Worm (Caenorhabditis elegans): ENCODE data around the gene klp-19.
A peak's percentile ranks its signal among the peaks of the same experiment; 100 is the strongest.

The klp-19 gene

ce11 chrIII:13256438-13256928, 50.6 kb downstream of the klp-19 start, which contains the start of gene F56A8.3 (continued):
- peak; percentile 51 for TF ChIP-seq nhr-25 (tag; optimal IDR thresholded peaks at IDR 0.05; ENCODE audit: borderline replicate concordance, insufficient read depth)
- peak; percentile 80 for TF ChIP-seq nhr-6 (tag; optimal IDR thresholded peaks at IDR 0.05)
- TF ChIP-seq nhr-77 (tag; optimal IDR thresholded peaks at IDR 0.05): peak; percentile 9
- peak; percentile 16; the same call in 1 of the 2 replicates for TF ChIP-seq T26A8.4 (GFP tag; IDR thresholded peaks at IDR 0.05)
- no peak for TF ChIP-seq lin-39 (tag; optimal IDR thresholded peaks at IDR 0.05)
- peak; percentile 12 for TF ChIP-seq rbr-2 (tag; optimal IDR thresholded peaks at IDR 0.05)
- peak; percentile 38 for TF ChIP-seq nhr-28 (tag; optimal IDR thresholded peaks at IDR 0.05)
- TF ChIP-seq jun-1 (tag; optimal IDR thresholded peaks at IDR 0.05): peak; percentile 4
- peak; percentile 85 for TF ChIP-seq mes-2 (tag; optimal IDR thresholded peaks at IDR 0.05; ENCODE audit: poor library complexity, severe bottlenecking)
- TF ChIP-seq mxl-2 (GFP tag; conservative IDR thresholded peaks at IDR 0.05): no peak
- TF ChIP-seq zfp-3 (GFP tag; conservative IDR thresholded peaks at IDR 0.05): 0 out of 2 replicates have a peak, but pooled peaks have one; percentile 10
- no peak for TF ChIP-seq ZK337.2 (GFP tag; IDR thresholded peaks at IDR 0.05)
- TF ChIP-seq T20F7.1 (GFP tag; optimal IDR thresholded peaks at IDR 0.05): peak; percentile 99
- no peak for TF ChIP-seq attf-4 (tag; optimal IDR thresholded peaks at IDR 0.05)
- no peak for TF ChIP-seq sdz-12 (GFP tag; optimal IDR thresholded peaks at IDR 0.05)

- TF ChIP-seq fos-1 (tag; optimal IDR thresholded peaks at IDR 0.05): no peak
- no peak for TF ChIP-seq hmg-1.1 (GFP tag; IDR thresholded peaks at IDR 0.05)
- no peak for TF ChIP-seq aha-1 (tag)
- no peak for TF ChIP-seq nhr-10 (tag; optimal IDR thresholded peaks at IDR 0.05)
- no peak for TF ChIP-seq nhr-111 (GFP tag; optimal IDR thresholded peaks at IDR 0.05)
- TF ChIP-seq daf-16 (GFP tag; optimal IDR thresholded peaks at IDR 0.05): no peak
- peak; percentile 66 for TF ChIP-seq daf-16 (tag; optimal IDR thresholded peaks at IDR 0.05)
Measured at ce11 chrIII:13254178-13254725, 52.8 kb downstream of the klp-19 start, which contains the start of gene F56A8.9. Gene F56A8.9 (plus strand): TSS chrIII:13254675.

Data from whole organism, L4 larva.